Fruit fly (Drosophila melanogaster) whole organism, embryonic: Measurements from ENCODE around the gene Eig71Eg.

Experiments
- Abd-B ChIP-seq: fragments of 200-800 bp; sonication (Bioruptor generic); optimal IDR thresholded peaks from 2 replicates; lab custom pipeline; 2018; ENCODE audit warnings: missing biosample characterization, mild to moderate bottlenecking, missing genetic modification characterization, moderate library complexity
- Ada2b ChIP-seq: fragments of 200-800 bp; sonication (Bioruptor generic); IDR thresholded peaks from 2 replicates; pipeline ENCODE4 v1.3.6; 2022; ENCODE audit warnings: missing biosample characterization, missing genetic modification characterization
- Asciz ChIP-seq: fragments of 200-800 bp; sonication (Bioruptor generic); optimal IDR thresholded peaks from 2 replicates; lab custom pipeline; 2017; ENCODE audit warnings: missing biosample characterization, mild to moderate bottlenecking, missing genetic modification characterization, missing genetic modification reagents
- Bteb2 ChIP-seq: fragments of 200-800 bp; sonication (Bioruptor generic); optimal IDR thresholded peaks from 2 replicates; lab custom pipeline; 2016; ENCODE audit warnings: missing biosample characterization, missing genetic modification characterization
- CG10147 ChIP-seq: fragments of 200-800 bp; sonication (Bioruptor generic); optimal IDR thresholded peaks from 2 replicates; lab custom pipeline; 2019; ENCODE audit warnings: missing biosample characterization, mild to moderate bottlenecking, missing genetic modification characterization, moderate library complexity
- CG10959 ChIP-seq: fragments of 200-800 bp; sonication (Bioruptor generic); IDR thresholded peaks from 2 replicates; pipeline ENCODE4 v1.3.6; 2022; ENCODE audit warnings: missing biosample characterization, missing genetic modification characterization
- CG11456 ChIP-seq: fragments of 200-800 bp; sonication (Bioruptor generic); IDR thresholded peaks from 3 replicates; pipeline ENCODE4 v1.3.6; 2022; ENCODE audit warnings: missing biosample characterization, missing genetic modification characterization
- CG12104 ChIP-seq: fragments of 200-800 bp; sonication (Bioruptor generic); optimal IDR thresholded peaks from 3 replicates; lab custom pipeline; 2016; ENCODE audit warnings: missing biosample characterization, missing genetic modification characterization
- CG12659 ChIP-seq: fragments of 200-800 bp; sonication (Bioruptor generic); optimal IDR thresholded peaks from 3 replicates; lab custom pipeline; 2017; ENCODE audit warnings: mild to moderate bottlenecking, missing biosample characterization, missing genetic modification reagents, missing genetic modification characterization
- CG13424 ChIP-seq: fragments of 200-800 bp; sonication (Bioruptor generic); optimal IDR thresholded peaks from 2 replicates; lab custom pipeline; 2019; ENCODE audit warnings: missing biosample characterization, mild to moderate bottlenecking, missing genetic modification characterization, moderate library complexity
- CG14667 ChIP-seq: fragments of 200-800 bp; sonication (Bioruptor generic); IDR thresholded peaks from 2 replicates; pipeline ENCODE4 v1.3.6; 2022; ENCODE audit warnings: missing biosample characterization, missing genetic modification characterization
- CG14710 ChIP-seq: fragments of 200-800 bp; sonication (Bioruptor generic); optimal IDR thresholded peaks from 3 replicates; lab custom pipeline; 2019; ENCODE audit warnings: missing biosample characterization, mild to moderate bottlenecking, missing genetic modification characterization, moderate library complexity
- CG15514 ChIP-seq: fragments of 200-800 bp; sonication (Bioruptor generic); optimal IDR thresholded peaks from 3 replicates; lab custom pipeline; 2017; ENCODE audit warnings: missing biosample characterization, missing genetic modification characterization, mild to moderate bottlenecking, moderate library complexity, missing genetic modification reagents
- CG15601 ChIP-seq: fragments of 200-800 bp; sonication (Bioruptor generic); optimal IDR thresholded peaks from 3 replicates; lab custom pipeline; 2019; ENCODE audit warnings: missing biosample characterization, mild to moderate bottlenecking, missing genetic modification characterization, moderate library complexity
- CG1602 ChIP-seq: fragments of 200-800 bp; sonication (Bioruptor generic); optimal IDR thresholded peaks from 3 replicates; lab custom pipeline; 2016; ENCODE audit warnings: missing biosample characterization, missing genetic modification characterization
- CG1603 ChIP-seq: fragments of 200-800 bp; sonication (Bioruptor generic); optimal IDR thresholded peaks from 2 replicates; lab custom pipeline; 2019; ENCODE audit warnings: missing biosample characterization, mild to moderate bottlenecking, missing genetic modification characterization, moderate library complexity
- CG17186 ChIP-seq: fragments of 200-800 bp; sonication (Bioruptor generic); optimal IDR thresholded peaks from 3 replicates; lab custom pipeline; 2017; ENCODE audit warnings: missing biosample characterization, missing genetic modification reagents, missing genetic modification characterization
- CG17612 ChIP-seq: fragments of 200-800 bp; sonication (Bioruptor generic); IDR thresholded peaks from 2 replicates; pipeline ENCODE4 v1.3.6; 2022; ENCODE audit warnings: missing biosample characterization, missing genetic modification characterization
- CG1832 ChIP-seq: fragments of 200-800 bp; sonication (Bioruptor generic); optimal IDR thresholded peaks from 2 replicates; lab custom pipeline; 2017; ENCODE audit warnings: missing biosample characterization, mild to moderate bottlenecking, missing genetic modification characterization, inconsistent platforms
- CG3281 ChIP-seq: fragments of 200-800 bp; sonication (Bioruptor generic); optimal IDR thresholded peaks from 3 replicates; lab custom pipeline; 2017; ENCODE audit warnings: missing biosample characterization, mild to moderate bottlenecking, missing genetic modification characterization
- CG33557 ChIP-seq: fragments of 200-800 bp; sonication (Bioruptor generic); optimal IDR thresholded peaks from 2 replicates; lab custom pipeline; 2019; ENCODE audit warnings: missing biosample characterization, mild to moderate bottlenecking, missing genetic modification characterization, moderate library complexity
- CG3838 ChIP-seq: fragments of 200-800 bp; sonication (Bioruptor generic); optimal IDR thresholded peaks from 3 replicates; lab custom pipeline; 2016; ENCODE audit warnings: missing biosample characterization, missing genetic modification characterization
- CG3847 ChIP-seq: fragments of 200-800 bp; sonication (Bioruptor generic); IDR thresholded peaks from 2 replicates; pipeline ENCODE4 v1.3.6; 2022; ENCODE audit warnings: missing biosample characterization, missing genetic modification characterization
- CG4820 ChIP-seq: fragments of 200-800 bp; sonication (Bioruptor generic); optimal IDR thresholded peaks from 3 replicates; lab custom pipeline; 2016; ENCODE audit warnings: missing biosample characterization, missing genetic modification characterization
- CG6689 ChIP-seq: fragments of 200-800 bp; sonication (Bioruptor generic); IDR thresholded peaks from 2 replicates; pipeline ENCODE4 v1.3.6; 2022; ENCODE audit warnings: missing biosample characterization, missing genetic modification characterization
- CG8359 ChIP-seq: fragments of 200-800 bp; sonication (Bioruptor generic); optimal IDR thresholded peaks from 2 replicates; lab custom pipeline; 2017; ENCODE audit warnings: missing biosample characterization, mild to moderate bottlenecking, missing genetic modification characterization, borderline replicate concordance
- CrebB ChIP-seq: fragments of 200-800 bp; sonication (Bioruptor generic); optimal IDR thresholded peaks from 3 replicates; lab custom pipeline; 2018; ENCODE audit warnings: missing biosample characterization, mild to moderate bottlenecking, missing genetic modification characterization
- Dll ChIP-seq: fragments of 200-800 bp; sonication (Bioruptor generic); IDR thresholded peaks from 4 replicates; pipeline ENCODE4 v1.3.6; 2022; ENCODE audit warnings: missing biosample characterization, missing genetic modification characterization; ENCODE audit not compliant: partially characterized antibody
- HLH3B ChIP-seq: fragments of 200-800 bp; sonication (Bioruptor generic); IDR thresholded peaks from 2 replicates; pipeline ENCODE4 v1.3.6; 2022; ENCODE audit warnings: missing biosample characterization, missing genetic modification characterization
- NC2α ChIP-seq: fragments of 200-800 bp; sonication (Bioruptor generic); optimal IDR thresholded peaks from 2 replicates; lab custom pipeline; 2016; ENCODE audit warnings: missing biosample characterization, missing genetic modification characterization
- NFAT ChIP-seq: fragments of 200-800 bp; sonication (Bioruptor generic); IDR thresholded peaks from 2 replicates; pipeline ENCODE4 v1.3.6; 2022; ENCODE audit warnings: missing biosample characterization, missing genetic modification characterization
- Poxn ChIP-seq: fragments of 200-800 bp; sonication (Bioruptor generic); IDR thresholded peaks from 2 replicates; pipeline ENCODE4 v1.3.6; 2022; ENCODE audit warnings: missing biosample characterization, missing genetic modification characterization
- Sry-δ ChIP-seq: fragments of 200-800 bp; sonication (Bioruptor generic); optimal IDR thresholded peaks from 2 replicates; lab custom pipeline; 2016; ENCODE audit warnings: missing biosample characterization, missing genetic modification characterization
- Stat92E ChIP-seq, 3 experiments: fragments of >200 bp in 2 of 3; fragments of 200-800 bp in 1 of 3; sonication (Bioruptor generic) in 1 of 3; optimal IDR thresholded peaks; 2 replicates each; lab custom pipeline; 2017 to 2019; ENCODE audit warnings: missing biosample characterization in 3 of 3, missing genetic modification characterization in 3 of 3, mild to moderate bottlenecking in 1 of 3, moderate library complexity in 1 of 3
- bcd ChIP-seq: fragments of 200-800 bp; sonication (Bioruptor generic); optimal IDR thresholded peaks from 2 replicates; lab custom pipeline; 2017; ENCODE audit warnings: missing biosample characterization, mild to moderate bottlenecking, missing genetic modification characterization
- chif ChIP-seq, 2 experiments: fragments of 200-800 bp; sonication (Bioruptor generic); optimal IDR thresholded peaks; 3 replicates each; lab custom pipeline; 2016; ENCODE audit warnings: missing biosample characterization in 2 of 2, missing genetic modification characterization in 2 of 2
- insv ChIP-seq, 2 experiments: fragments of 200-800 bp; sonication (Bioruptor generic); optimal IDR thresholded peaks; 3 replicates each; lab custom pipeline; 2016 to 2018; ENCODE audit warnings: missing biosample characterization in 2 of 2, missing genetic modification characterization in 2 of 2
- ken ChIP-seq: fragments of 200-800 bp; sonication (Bioruptor generic); IDR thresholded peaks from 3 replicates; pipeline ENCODE4 v1.3.6; 2022; ENCODE audit warnings: missing biosample characterization, missing genetic modification characterization
- klu ChIP-seq: fragments of 200-800 bp; sonication (Bioruptor generic); IDR thresholded peaks from 2 replicates; pipeline ENCODE4 v1.3.6; 2022; ENCODE audit warnings: missing biosample characterization, missing genetic modification characterization
- lmd ChIP-seq: fragments of 200-800 bp; sonication (Bioruptor generic); IDR thresholded peaks from 2 replicates; pipeline ENCODE4 v1.3.6; 2022; ENCODE audit warnings: missing biosample characterization, missing genetic modification characterization
- nerfin-1 ChIP-seq: fragments of 200-800 bp; sonication (Bioruptor generic); optimal IDR thresholded peaks from 3 replicates; lab custom pipeline; 2019; ENCODE audit warnings: missing biosample characterization, mild to moderate bottlenecking, missing genetic modification characterization, moderate library complexity
- nmo ChIP-seq: fragments of 200-800 bp; sonication (Bioruptor generic); optimal IDR thresholded peaks from 2 replicates; lab custom pipeline; 2018; ENCODE audit warnings: missing biosample characterization, mild to moderate bottlenecking, missing genetic modification characterization, moderate library complexity
- oc ChIP-seq: fragments of 200-800 bp; sonication (Bioruptor generic); optimal IDR thresholded peaks from 2 replicates; lab custom pipeline; 2018; ENCODE audit warnings: missing biosample characterization, mild to moderate bottlenecking, missing genetic modification characterization, moderate library complexity
- prd ChIP-seq, 3 experiments: fragments of >200 bp in 2 of 3; fragments of 200-800 bp in 1 of 3; sonication (Bioruptor generic) in 1 of 3; optimal IDR thresholded peaks in 2 of 3; IDR thresholded peaks in 1 of 3; 2 replicates in 2 of 3; 3 replicates in 1 of 3; pipeline versions ENCODE4 v1.3.6 to Lab custom; 2017 to 2022; ENCODE audit warnings: missing biosample characterization in 1 of 3, missing genetic modification characterization in 1 of 3
- slbo ChIP-seq: fragments of 200-800 bp; sonication (Bioruptor generic); IDR thresholded peaks from 2 replicates; pipeline ENCODE4 v1.3.6; 2022; ENCODE audit warnings: missing biosample characterization, missing genetic modification characterization
- stc ChIP-seq: fragments of 200-800 bp; sonication (Bioruptor generic); IDR thresholded peaks from 2 replicates; pipeline ENCODE4 v1.3.6; 2022; ENCODE audit warnings: missing biosample characterization, missing genetic modification characterization
- ttk ChIP-seq: fragments of 200-800 bp; sonication (Bioruptor generic); IDR thresholded peaks from 2 replicates; pipeline ENCODE4 v2.1.2; 2022; ENCODE audit warnings: missing biosample characterization, missing genetic modification characterization
- zf30C ChIP-seq: fragments of 200-800 bp; sonication (Bioruptor generic); optimal IDR thresholded peaks from 3 replicates; lab custom pipeline; 2018; ENCODE audit warnings: missing biosample characterization, mild to moderate bottlenecking, missing genetic modification characterization

Eig71Eg gene

DNA sequence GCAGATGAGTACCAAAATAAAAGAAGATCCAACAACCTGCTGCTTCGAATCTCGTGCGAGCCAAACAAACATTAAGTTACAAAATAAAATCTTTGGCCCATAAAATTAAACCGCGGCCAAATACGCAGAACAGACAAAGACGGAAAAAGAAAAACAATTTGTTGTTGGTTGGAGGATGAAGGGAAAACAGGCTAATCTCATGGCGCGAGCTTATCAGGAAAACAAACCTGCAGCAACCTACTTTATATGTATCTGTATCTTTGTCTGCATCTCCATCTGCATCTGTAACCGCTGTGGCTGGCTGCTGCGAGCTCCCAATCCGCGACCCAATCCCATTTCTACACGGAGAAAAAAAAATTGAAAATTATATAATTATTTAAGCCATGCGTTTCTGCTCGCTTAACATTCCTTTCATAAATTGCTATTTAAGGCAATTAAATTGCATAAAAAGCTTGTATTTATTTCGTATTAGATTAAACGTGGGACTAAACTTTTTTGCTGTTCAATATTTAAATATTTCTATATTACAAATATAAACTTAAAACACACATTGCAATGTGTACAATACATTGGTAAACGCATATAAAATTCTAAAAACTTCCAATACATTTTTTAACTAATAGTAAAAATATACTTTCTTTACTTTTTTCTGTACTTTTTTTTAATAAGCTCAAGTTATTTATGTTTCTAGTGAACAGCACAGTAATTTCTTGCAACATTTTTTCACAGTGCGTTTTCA, 35.5 kb downstream of the Eig71Eg start (continued):
- no peak for TF ChIP-seq CG10147 (GFP tag; lab: Kevin White, UChicago)
- peak; percentile 1; the same call in 1 of the 2 replicates for TF ChIP-seq HLH3B (GFP tag; lab: Robert Waterston, UW)
- no peak for TF ChIP-seq CrebB
- no peak for TF ChIP-seq CG3281 (GFP tag; lab: Kevin White, UChicago)
- TF ChIP-seq CG33557 (GFP tag; lab: Kevin White, UChicago) = peak; percentile 53
- no peak for TF ChIP-seq CG6689 (GFP tag; lab: Robert Waterston, UW)
- no peak for TF ChIP-seq prd (optimal IDR thresholded peaks at IDR 0.05; lab: Kevin White, UChicago)
- no peak; the same call in 2 of the 3 replicates for TF ChIP-seq prd (GFP tag; IDR thresholded peaks at IDR 0.05; lab: Robert Waterston, UW)
- peak; percentile 77 for TF ChIP-seq nmo (GFP tag; lab: Kevin White, UChicago)
- TF ChIP-seq klu = no peak
- TF ChIP-seq ttk (GFP tag; lab: Robert Waterston, UW) = 0 out of 2 replicates have a peak, but pooled peaks have one; percentile 15
- TF ChIP-seq CG14667 (GFP tag; lab: Robert Waterston, UW) = no peak
- TF ChIP-seq Bteb2 (GFP tag; lab: Kevin White, UChicago) = no peak
- TF ChIP-seq oc (tag; lab: Kevin White, UChicago) = no peak
- TF ChIP-seq Stat92E (GFP tag; optimal IDR thresholded peaks at IDR 0.05; lab: Kevin White, UChicago) = peak in 1 of 3 experiments; percentile 72
- TF ChIP-seq lmd (GFP tag; lab: Robert Waterston, UW) = no peak; the same call in 1 of the 2 replicates
- TF ChIP-seq CG11456 (GFP tag; lab: Robert Waterston, UW) = no peak
- no peak for TF ChIP-seq insv (GFP tag; optimal IDR thresholded peaks at IDR 0.05; lab: Kevin White, UChicago)
- no peak for TF ChIP-seq NFAT
- TF ChIP-seq Sry-δ (GFP tag; lab: Kevin White, UChicago) = no peak
- no peak for TF ChIP-seq CG17186
- peak; percentile 43 for TF ChIP-seq Asciz (GFP tag; lab: Kevin White, UChicago)
- no peak for TF ChIP-seq CG1603 (tag; lab: Kevin White, UChicago)
- TF ChIP-seq CG13424 (tag; lab: Kevin White, UChicago) = peak; percentile 39
- peak; percentile 8 for TF ChIP-seq CG12659 (GFP tag; lab: Kevin White, UChicago)
- TF ChIP-seq ken = no peak
- peak; percentile 14 for TF ChIP-seq bcd (GFP tag; lab: Kevin White, UChicago)
- TF ChIP-seq Abd-B = peak; percentile 24
- peak; percentile 4 for TF ChIP-seq zf30C (GFP tag; lab: Kevin White, UChicago)
- TF ChIP-seq Dll (GFP tag; lab: Robert Waterston, UW) = no peak
- no peak for TF ChIP-seq CG17612 (GFP tag; lab: Robert Waterston, UW)
- TF ChIP-seq CG15601 = peak; percentile 28
- no peak for TF ChIP-seq chif (GFP tag; optimal IDR thresholded peaks at IDR 0.05; lab: Kevin White, UChicago)
- TF ChIP-seq CG4820 = peak; percentile 20
- no peak for TF ChIP-seq stc (GFP tag; lab: Robert Waterston, UW)
- peak; percentile 72 for TF ChIP-seq CG14710 (tag; lab: Kevin White, UChicago)
- no peak for TF ChIP-seq Poxn
- no peak for TF ChIP-seq CG3847 (GFP tag; lab: Robert Waterston, UW)
- no peak for TF ChIP-seq CG15514 (GFP tag; lab: Kevin White, UChicago)
- TF ChIP-seq Ada2b (GFP tag; lab: Robert Waterston, UW) = no peak
- TF ChIP-seq CG10959 (GFP tag; lab: Robert Waterston, UW) = 0 out of 2 replicates have a peak, but pooled peaks have one; percentile 8
- no peak for TF ChIP-seq CG3838 (GFP tag; lab: Kevin White, UChicago)
- TF ChIP-seq slbo (GFP tag; lab: Robert Waterston, UW) = no peak
- TF ChIP-seq CG12104 (GFP tag; lab: Kevin White, UChicago) = peak; percentile 35
- peak; percentile 2 for TF ChIP-seq nerfin-1
- TF ChIP-seq CG1602 (GFP tag; lab: Kevin White, UChicago) = peak; percentile 45
- no peak for TF ChIP-seq NC2α (GFP tag; lab: Kevin White, UChicago)
- no peak for TF ChIP-seq CG1832 (GFP tag; lab: Kevin White, UChicago)
- peak; percentile 50 for TF ChIP-seq CG8359
